Fruit fly (Drosophila melanogaster) S2 (cell line): ENCODE results near the gene Gr89a.

Source experiments
- CG8478 ChIP-seq: fragments of >200 bp; optimal IDR thresholded peaks from 2 replicates; lab custom pipeline; 2018
- CTCF ChIP-seq, 2 experiments: fragments of >200 bp; optimal IDR thresholded peaks; 2 replicates each; lab custom pipeline; 2018

DNA sequence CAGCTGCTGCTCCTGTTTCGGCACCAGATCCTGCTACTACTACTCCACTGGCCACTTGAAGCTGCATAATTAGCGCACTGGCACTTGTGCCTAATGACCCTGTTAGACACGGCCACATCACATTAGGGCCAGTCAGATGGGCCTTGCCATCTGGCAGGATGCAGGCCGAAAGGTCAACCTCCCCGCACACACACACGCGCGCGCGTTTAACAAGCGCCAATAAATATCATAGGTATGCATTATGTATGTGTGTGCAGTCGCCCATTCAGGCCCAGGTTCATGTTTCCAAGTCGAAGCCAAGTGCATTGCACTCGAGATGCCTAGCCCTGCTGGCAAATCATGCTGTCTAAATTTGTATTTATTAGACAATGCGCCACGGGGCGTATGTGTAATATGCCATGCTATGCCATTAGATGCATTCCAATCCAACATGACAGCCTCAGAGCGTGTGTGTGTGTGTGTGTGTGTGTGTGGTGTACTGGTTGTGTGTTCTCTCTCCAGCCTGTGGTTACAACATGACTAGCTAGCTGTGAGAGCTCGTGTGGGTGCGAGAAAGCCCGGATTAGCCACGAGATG, 40.2 kb upstream of the Gr89a start:
- no peak for TF ChIP-seq CG8478
- TF ChIP-seq CTCF (optimal IDR thresholded peaks at IDR 0.05; lab: Kevin White, UChicago) = no peak
